Worm (Caenorhabditis elegans) whole organism, dauer: Measurements from ENCODE around the gene tag-52.

Source experiments
- unc-62 ChIP-seq: sonication (generic microtip); optimal IDR thresholded peaks from 2 replicates; lab custom pipeline; 2017; ENCODE audit warnings: missing biosample characterization, missing genetic modification reagents, missing genetic modification characterization

Gene tag-52

ce11 chrX:3625599-3625998 is 52.8 kb downstream of the tag-52 start:
- TF ChIP-seq unc-62 (GFP tag; lab: Kevin White, UChicago): no peak
